Worm (Caenorhabditis elegans) whole organism, L4/young adult: ENCODE results near the gene mep-1.

Source experiments
- W03F9.2 ChIP-seq: fragments of 150-350 bp; optimal IDR thresholded peaks from 2 replicates; lab custom pipeline; 2014; ENCODE audit warnings: missing biosample characterization, missing genetic modification characterization
- dao-5 ChIP-seq: sonication (generic microtip); optimal IDR thresholded peaks from 2 replicates; lab custom pipeline; 2016; ENCODE audit warnings: missing genotype, missing genetic modification characterization, moderate library complexity, missing compliant biosample characterization
- him-1 ChIP-seq: sonication (generic microtip); optimal IDR thresholded peaks from 2 replicates; lab custom pipeline; 2016; ENCODE audit warnings: missing genotype, missing genetic modification reagents, missing genetic modification characterization, missing compliant biosample characterization

ce11 chrIV:11479095-11479494 is 45.3 kb upstream of the mep-1 start, which contains the start of gene catp-8:
- TF ChIP-seq him-1 (tag; lab: Kevin White, UChicago) (no peak), W03F9.2 (tag; lab: Kevin White, UChicago) (no peak), dao-5 (no peak)
